Worm (Caenorhabditis elegans) whole organism, young adult: ENCODE results near the gene inf-1.

Experiments
- C17E4.6 ChIP-seq: fragments of 200-800 bp; sonication (Bioruptor generic); IDR thresholded peaks from 2 replicates; pipeline ENCODE4 v1.3.6; 2022; ENCODE audit warnings: missing genetic modification reagents, missing genetic modification characterization, missing compliant biosample characterization
- F33H1.4 ChIP-seq: fragments of 200-800 bp; sonication (Bioruptor generic); IDR thresholded peaks from 2 replicates; pipeline ENCODE4 v1.3.6; 2022; ENCODE audit warnings: missing genetic modification reagents, missing genetic modification characterization, missing compliant biosample characterization
- F37B4.10 ChIP-seq: fragments of 200-800 bp; sonication (Bioruptor generic); IDR thresholded peaks from 2 replicates; pipeline ENCODE4 v1.3.6; 2022; ENCODE audit warnings: missing genetic modification characterization, missing compliant biosample characterization
- F52B5.7 ChIP-seq: sonication (generic microtip); optimal IDR thresholded peaks from 2 replicates; lab custom pipeline; 2016; ENCODE audit warnings: mild to moderate bottlenecking, missing genetic modification characterization, missing compliant biosample characterization
- F57C9.4 ChIP-seq: sonication (generic microtip); optimal IDR thresholded peaks from 2 replicates; lab custom pipeline; 2017; ENCODE audit warnings: mild to moderate bottlenecking, missing genetic modification characterization, missing compliant biosample characterization
- K12H6.12 ChIP-seq: fragments of 200-800 bp; sonication (Bioruptor generic); optimal IDR thresholded peaks from 2 replicates; lab custom pipeline; 2018; ENCODE audit warnings: mild to moderate bottlenecking, missing genetic modification characterization, missing compliant biosample characterization
- T26A5.8 ChIP-seq: sonication (generic microtip); optimal IDR thresholded peaks from 2 replicates; lab custom pipeline; 2016; ENCODE audit warnings: missing genetic modification characterization, missing compliant biosample characterization
- Y53F4B.3 ChIP-seq: fragments of 200-800 bp; sonication (Bioruptor generic); IDR thresholded peaks from 2 replicates; pipeline ENCODE4 v1.3.6; 2022; ENCODE audit warnings: missing genetic modification reagents, missing genetic modification characterization, missing compliant biosample characterization
- Y56A3A.18 ChIP-seq: fragments of 200-800 bp; sonication (Bioruptor generic); IDR thresholded peaks from 2 replicates; pipeline ENCODE4 v1.3.6; 2022; ENCODE audit warnings: missing genetic modification reagents, missing genetic modification characterization, missing compliant biosample characterization
- Y79H2A.3 ChIP-seq: fragments of 200-800 bp; sonication (Bioruptor generic); conservative IDR thresholded peaks from 2 replicates; pipeline ENCODE4 v1.3.6; 2022; ENCODE audit warnings: missing genetic modification reagents, missing genetic modification characterization, missing compliant biosample characterization
- akir-1 ChIP-seq: fragments of 200-800 bp; sonication (Bioruptor generic); optimal IDR thresholded peaks from 2 replicates; lab custom pipeline; 2018; ENCODE audit warnings: mild to moderate bottlenecking, missing genetic modification characterization, moderate library complexity, missing compliant biosample characterization
- ama-1 ChIP-seq, 3 experiments: fragments of 150-350 bp in 1 of 3; sonication (generic microtip) in 2 of 3; optimal IDR thresholded peaks; 2 replicates each; lab custom pipeline; 2014 to 2018; ENCODE audit warnings: missing biosample characterization in 2 of 3, missing genetic modification characterization in 2 of 3, missing genetic modification reagents in 2 of 3
- aptf-3 ChIP-seq: fragments of 200-800 bp; sonication (Bioruptor generic); IDR thresholded peaks from 2 replicates; pipeline ENCODE4 v1.3.6; 2022; ENCODE audit warnings: missing genetic modification characterization, missing compliant biosample characterization
- atf-7 ChIP-seq: sonication (generic microtip); optimal IDR thresholded peaks from 2 replicates; lab custom pipeline; 2017; ENCODE audit warnings: mild to moderate bottlenecking, missing genetic modification characterization, missing compliant biosample characterization
- athp-1 ChIP-seq: sonication (generic microtip); optimal IDR thresholded peaks from 2 replicates; lab custom pipeline; 2017; ENCODE audit warnings: mild to moderate bottlenecking, missing genetic modification characterization, missing compliant biosample characterization
- attf-5 ChIP-seq: fragments of 200-800 bp; sonication (Bioruptor generic); optimal IDR thresholded peaks from 2 replicates; lab custom pipeline; 2018; ENCODE audit warnings: mild to moderate bottlenecking, missing genetic modification characterization, missing compliant biosample characterization
- bed-2 ChIP-seq: fragments of 200-800 bp; sonication (Bioruptor generic); IDR thresholded peaks from 2 replicates; pipeline ENCODE4 v1.3.6; 2022; ENCODE audit warnings: missing genetic modification reagents, missing genetic modification characterization, missing compliant biosample characterization
- ccch-3 ChIP-seq: fragments of 200-800 bp; sonication (Bioruptor generic); optimal IDR thresholded peaks from 2 replicates; lab custom pipeline; 2018; ENCODE audit warnings: mild to moderate bottlenecking, missing genetic modification characterization, missing compliant biosample characterization
- cebp-1 ChIP-seq, 2 experiments: fragments of 200-800 bp in 1 of 2; sonication (Bioruptor generic) in 1 of 2; sonication (generic microtip) in 1 of 2; IDR thresholded peaks in 1 of 2; optimal IDR thresholded peaks in 1 of 2; 2 replicates each; pipeline versions ENCODE4 v1.3.6 to Lab custom; 2017 to 2022; ENCODE audit warnings: missing compliant biosample characterization in 2 of 2, missing genetic modification characterization in 2 of 2, mild to moderate bottlenecking in 1 of 2, missing genetic modification reagents in 1 of 2, moderate library complexity in 1 of 2
- ceh-58 ChIP-seq: fragments of 200-800 bp; sonication (Bioruptor generic); IDR thresholded peaks from 2 replicates; pipeline ENCODE4 v1.3.6; 2022; ENCODE audit warnings: missing genetic modification characterization, missing compliant biosample characterization
- ceh-79 ChIP-seq: sonication (generic microtip); optimal IDR thresholded peaks from 2 replicates; lab custom pipeline; 2017; ENCODE audit warnings: mild to moderate bottlenecking, missing genetic modification characterization, missing compliant biosample characterization
- chd-7 ChIP-seq: sonication (generic microtip); optimal IDR thresholded peaks from 2 replicates; lab custom pipeline; 2016; ENCODE audit warnings: mild to moderate bottlenecking, missing genetic modification characterization, moderate library complexity, missing compliant biosample characterization
- die-1 ChIP-seq: sonication (generic microtip); optimal IDR thresholded peaks from 2 replicates; lab custom pipeline; 2016; ENCODE audit warnings: missing genotype, mild to moderate bottlenecking, missing genetic modification characterization, missing compliant biosample characterization
- dpff-1 ChIP-seq: sonication (generic microtip); optimal IDR thresholded peaks from 2 replicates; lab custom pipeline; 2017; ENCODE audit warnings: mild to moderate bottlenecking, missing genetic modification characterization, missing compliant biosample characterization
- efl-1 ChIP-seq: fragments of 150-350 bp; optimal IDR thresholded peaks from 2 replicates; lab custom pipeline; 2014; ENCODE audit warnings: missing biosample characterization, missing genetic modification reagents, missing genetic modification characterization
- egrh-3 ChIP-seq: fragments of 200-800 bp; sonication (Bioruptor generic); IDR thresholded peaks from 2 replicates; pipeline ENCODE4 v1.3.6; 2022; ENCODE audit warnings: missing genetic modification reagents, missing genetic modification characterization, missing compliant biosample characterization
- ekl-4 ChIP-seq: fragments of 200-800 bp; sonication (Bioruptor generic); IDR thresholded peaks from 2 replicates; pipeline ENCODE4 v1.3.6; 2022; ENCODE audit warnings: missing genetic modification reagents, missing genetic modification characterization, missing compliant biosample characterization
- hlh-12 ChIP-seq: sonication (generic microtip); optimal IDR thresholded peaks from 2 replicates; lab custom pipeline; 2016; ENCODE audit warnings: missing genetic modification characterization, missing compliant biosample characterization
- hmg-1.2 ChIP-seq: fragments of 200-800 bp; sonication (Bioruptor generic); IDR thresholded peaks from 2 replicates; pipeline ENCODE4 v1.3.6; 2022; ENCODE audit warnings: missing genetic modification reagents, missing genetic modification characterization, missing compliant biosample characterization
- lag-1 ChIP-seq: fragments of 200-800 bp; sonication (Bioruptor generic); IDR thresholded peaks from 2 replicates; pipeline ENCODE4 v1.3.6; 2022; ENCODE audit warnings: missing genetic modification reagents, missing genetic modification characterization, missing compliant biosample characterization
- let-607 ChIP-seq, 2 experiments: fragments of 200-800 bp in 1 of 2; sonication (Bioruptor generic) in 1 of 2; sonication (generic microtip) in 1 of 2; optimal IDR thresholded peaks; 2 replicates each; lab custom pipeline; 2016 to 2018; ENCODE audit warnings: mild to moderate bottlenecking in 2 of 2, missing compliant biosample characterization in 2 of 2, missing genetic modification characterization in 2 of 2, moderate library complexity in 2 of 2, missing genotype in 1 of 2
- madf-3 ChIP-seq: fragments of 200-800 bp; sonication (Bioruptor generic); IDR thresholded peaks from 2 replicates; pipeline ENCODE4 v1.3.6; 2022; ENCODE audit warnings: missing genetic modification reagents, missing genetic modification characterization, missing compliant biosample characterization
- madf-8 ChIP-seq: fragments of 200-800 bp; sonication (Bioruptor generic); conservative IDR thresholded peaks from 2 replicates; pipeline ENCODE4 v1.3.6; 2022; ENCODE audit warnings: missing genetic modification reagents, missing genetic modification characterization, missing compliant biosample characterization
- mel-28 ChIP-seq: sonication (generic microtip); optimal IDR thresholded peaks from 2 replicates; lab custom pipeline; 2016; ENCODE audit warnings: borderline replicate concordance, mild to moderate bottlenecking, missing genetic modification characterization, missing compliant biosample characterization
- mxl-1 ChIP-seq: sonication (generic microtip); optimal IDR thresholded peaks from 2 replicates; lab custom pipeline; 2016; ENCODE audit warnings: missing genetic modification characterization, missing compliant biosample characterization
- nfya-1 ChIP-seq: sonication (generic microtip); optimal IDR thresholded peaks from 2 replicates; lab custom pipeline; 2017; ENCODE audit warnings: antibody characterized with exemption, missing compliant biosample characterization, missing genetic modification characterization, borderline replicate concordance; ENCODE audit not compliant: insufficient read depth
- nhr-120 ChIP-seq: fragments of 200-800 bp; sonication (Bioruptor generic); IDR thresholded peaks from 2 replicates; pipeline ENCODE4 v1.3.6; 2022; ENCODE audit warnings: missing genetic modification characterization, missing compliant biosample characterization
- nhr-80 ChIP-seq: sonication (generic microtip); optimal IDR thresholded peaks from 2 replicates; lab custom pipeline; 2016; ENCODE audit warnings: missing genetic modification characterization, missing compliant biosample characterization
- repo-1 ChIP-seq: sonication (generic microtip); optimal IDR thresholded peaks from 2 replicates; lab custom pipeline; 2017; ENCODE audit warnings: mild to moderate bottlenecking, missing genetic modification characterization, missing compliant biosample characterization
- snpc-1.1 ChIP-seq: sonication (generic microtip); optimal IDR thresholded peaks from 2 replicates; lab custom pipeline; 2017; ENCODE audit warnings: missing genetic modification characterization, mild to moderate bottlenecking, missing compliant biosample characterization, antibody characterized with exemption, moderate library complexity, missing genotype, missing genetic modification reagents; ENCODE audit not compliant: insufficient read depth
- snpc-1.3 ChIP-seq: sonication (generic microtip); optimal IDR thresholded peaks from 2 replicates; lab custom pipeline; 2017; ENCODE audit warnings: missing genetic modification characterization, mild to moderate bottlenecking, missing compliant biosample characterization, antibody characterized with exemption, moderate library complexity, missing genotype, missing genetic modification reagents; ENCODE audit not compliant: insufficient read depth
- tbx-9 ChIP-seq: sonication (generic microtip); optimal IDR thresholded peaks from 2 replicates; lab custom pipeline; 2016; ENCODE audit warnings: borderline replicate concordance, missing genetic modification characterization, inconsistent platforms, missing compliant biosample characterization
- unc-62 ChIP-seq: fragments of 150-350 bp; optimal IDR thresholded peaks from 2 replicates; lab custom pipeline; 2014; ENCODE audit warnings: missing biosample characterization, missing genetic modification reagents, missing genetic modification characterization
- xnd-1 ChIP-seq: sonication (generic microtip); optimal IDR thresholded peaks from 2 replicates; lab custom pipeline; 2016; ENCODE audit warnings: missing genotype, missing genetic modification reagents, missing genetic modification characterization, missing compliant biosample characterization
- zim-3 ChIP-seq: sonication (generic microtip); optimal IDR thresholded peaks from 2 replicates; lab custom pipeline; 2017; ENCODE audit warnings: mild to moderate bottlenecking, missing genetic modification characterization, moderate library complexity, missing compliant biosample characterization
- ztf-22 ChIP-seq: fragments of 200-800 bp; sonication (Bioruptor generic); optimal IDR thresholded peaks from 2 replicates; lab custom pipeline; 2018; ENCODE audit warnings: mild to moderate bottlenecking, missing genetic modification characterization, moderate library complexity, missing compliant biosample characterization
- ztf-25 ChIP-seq: fragments of 200-800 bp; sonication (Bioruptor generic); IDR thresholded peaks from 2 replicates; pipeline ENCODE4 v1.3.6; 2022; ENCODE audit warnings: missing genetic modification reagents, missing genetic modification characterization, missing compliant biosample characterization
- ztf-3 ChIP-seq: fragments of 200-800 bp; sonication (Bioruptor generic); optimal IDR thresholded peaks from 2 replicates; lab custom pipeline; 2018; ENCODE audit warnings: mild to moderate bottlenecking, missing genetic modification characterization, missing compliant biosample characterization

inf-1 gene

ce11 chrIII:6969781-6970342 is 39.9 kb downstream of the inf-1 start (continued):
- TF ChIP-seq let-607 (tag; optimal IDR thresholded peaks at IDR 0.05; lab: Kevin White, UChicago) (no peak), nfya-1 (no peak), ceh-79 (tag; lab: Kevin White, UChicago) (peak; percentile 32), athp-1 (tag; lab: Kevin White, UChicago) (peak; percentile 58), Y79H2A.3 (GFP tag; lab: Robert Waterston, UW) (no peak), ztf-25 (no peak), hlh-12 (no peak), ceh-58 (GFP tag; lab: Robert Waterston, UW) (no peak), T26A5.8 (tag; lab: Kevin White, UChicago) (no peak), ccch-3 (GFP tag; lab: Kevin White, UChicago) (no peak), snpc-1.3 (tag; lab: Kevin White, UChicago) (peak; percentile 92), ekl-4 (peak; percentile 85), nhr-120 (GFP tag; lab: Robert Waterston, UW) (no peak), K12H6.12 (tag; lab: Kevin White, UChicago) (no peak), ztf-22 (peak; percentile 3), mel-28 (tag; lab: Kevin White, UChicago) (no peak), C17E4.6 (GFP tag; lab: Robert Waterston, UW) (no peak; the same call in 1 of the 2 replicates), bed-2 (GFP tag; lab: Robert Waterston, UW) (no peak), Y56A3A.18 (GFP tag; lab: Robert Waterston, UW) (peak; percentile 87), unc-62 (GFP tag; lab: Kevin White, UChicago) (no peak), efl-1 (GFP tag; lab: Kevin White, UChicago) (peak; percentile 31), F52B5.7 (tag; lab: Kevin White, UChicago) (peak; percentile 14), madf-8 (GFP tag; lab: Robert Waterston, UW) (no peak), dpff-1 (tag; lab: Kevin White, UChicago) (no peak), Y53F4B.3 (GFP tag; lab: Robert Waterston, UW) (0 out of 2 replicates have a peak, but pooled peaks have one; percentile 18), hmg-1.2 (GFP tag; lab: Robert Waterston, UW) (peak; percentile 51), cebp-1 (GFP tag; IDR thresholded peaks at IDR 0.05; lab: Robert Waterston, UW) (no peak), cebp-1 (tag; optimal IDR thresholded peaks at IDR 0.05; lab: Kevin White, UChicago) (peak; percentile 51), snpc-1.1 (tag; lab: Kevin White, UChicago) (peak; percentile 45), tbx-9 (no peak), mxl-1 (tag; lab: Kevin White, UChicago) (no peak), ztf-3 (GFP tag; lab: Kevin White, UChicago) (no peak), xnd-1 (tag; lab: Kevin White, UChicago) (no peak), attf-5 (GFP tag; lab: Kevin White, UChicago) (no peak), madf-3 (GFP tag; lab: Robert Waterston, UW) (peak; percentile 82), atf-7 (tag; lab: Kevin White, UChicago) (no peak), die-1 (tag; lab: Kevin White, UChicago) (peak; percentile 26), chd-7 (tag; lab: Kevin White, UChicago) (no peak), ama-1 (optimal IDR thresholded peaks at IDR 0.05; lab: Kevin White, UChicago) (no peak), ama-1 (GFP tag; optimal IDR thresholded peaks at IDR 0.05; lab: Kevin White, UChicago) (peak in 1 of 2 experiments; percentile 84), akir-1 (GFP tag; lab: Kevin White, UChicago) (no peak), egrh-3 (GFP tag; lab: Robert Waterston, UW) (no peak), F37B4.10 (GFP tag; lab: Robert Waterston, UW) (no peak), repo-1 (tag; lab: Kevin White, UChicago) (peak; percentile 85), F33H1.4 (GFP tag; lab: Robert Waterston, UW) (peak; percentile 66), F57C9.4 (tag; lab: Kevin White, UChicago) (no peak), nhr-80 (no peak), zim-3 (tag; lab: Kevin White, UChicago) (peak; percentile 33), aptf-3 (no peak), lag-1 (GFP tag; lab: Robert Waterston, UW) (no peak)
